Worm (Caenorhabditis elegans): ENCODE results near the gene str-37.

DNA sequence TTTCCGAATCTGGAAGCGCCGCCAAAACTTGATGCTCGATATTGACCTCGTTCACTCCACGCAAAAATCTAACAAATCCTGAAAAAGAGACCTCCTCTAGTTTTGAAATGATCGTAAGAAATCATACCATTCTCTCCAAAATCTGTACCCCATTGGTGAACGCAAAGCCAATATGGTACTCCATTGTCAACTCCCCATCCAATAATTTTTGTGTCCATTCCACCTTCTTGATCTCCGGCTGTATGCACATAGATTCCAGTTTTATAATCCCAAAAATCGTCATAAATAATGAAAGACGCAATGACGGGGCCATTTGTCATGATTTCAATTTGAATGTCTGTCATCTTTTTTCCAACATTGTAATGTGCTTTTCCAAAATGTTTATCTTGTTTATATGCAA, 28.6 kb downstream of the str-37 start:
- TF ChIP-seq ccch-3 (GFP tag; optimal IDR thresholded peaks at IDR 0.05) (no peak), F23B12.7 (tag; optimal IDR thresholded peaks at IDR 0.05; ENCODE audit: insufficient read depth) (no peak), unc-62 (GFP tag; optimal IDR thresholded peaks at IDR 0.05) (no peak), K12H6.12 (tag; optimal IDR thresholded peaks at IDR 0.05) (no peak), efl-1 (GFP tag; optimal IDR thresholded peaks at IDR 0.05) (no peak)
